Fruit fly (Drosophila melanogaster) whole organism: ENCODE measurements around the gene Cyp312a1.

ENCODE experiments used
- CG8478 ChIP-seq: fragments of >200 bp; optimal IDR thresholded peaks from 2 replicates; lab custom pipeline; 2018; ENCODE audit warnings: inconsistent platforms
- Dll ChIP-seq: fragments of >200 bp; optimal IDR thresholded peaks from 2 replicates; lab custom pipeline; 2017
- pan ChIP-seq: fragments of >200 bp; optimal IDR thresholded peaks from 2 replicates; lab custom pipeline; 2017
- psq ChIP-seq: fragments of >200 bp; optimal IDR thresholded peaks from 2 replicates; lab custom pipeline; 2017

DNA sequence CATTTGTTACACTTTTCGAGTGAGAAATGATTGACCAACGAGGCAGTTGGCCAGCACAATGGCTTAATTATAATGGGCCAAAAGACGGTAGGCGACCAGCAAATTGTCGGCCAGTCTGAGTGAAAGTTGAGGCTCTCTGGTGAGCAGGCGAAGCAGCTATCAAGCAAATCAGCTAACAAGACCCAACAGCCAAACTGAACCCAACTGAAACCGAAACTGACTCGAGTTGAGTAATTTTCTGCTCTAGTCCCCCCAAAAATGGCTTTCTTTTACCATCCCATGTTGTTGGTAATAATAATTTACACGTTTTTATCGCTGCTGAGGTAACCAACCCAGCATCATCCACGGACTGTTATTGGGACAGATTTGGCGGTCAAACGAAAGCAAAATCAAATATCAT is 30.6 kb upstream of the Cyp312a1 start:
- TF ChIP-seq CG8478 (lab: Kevin White, UChicago) = no peak
- no peak for TF ChIP-seq Dll (lab: Kevin White, UChicago)
- no peak for TF ChIP-seq psq
- TF ChIP-seq pan (lab: Kevin White, UChicago) = no peak
